Worm (Caenorhabditis elegans): ENCODE measurements around the gene bkip-1.

bkip-1 gene

ce11 chrII:14143838-14144268, 42.8 kb downstream of the bkip-1 start, which contains the start of gene W03H9.2 (continued):
- TF ChIP-seq skn-1 (tag; optimal IDR thresholded peaks at IDR 0.05) (no peak), daf-19 (GFP tag; conservative IDR thresholded peaks at IDR 0.05) (no peak), unc-130 (GFP tag; optimal IDR thresholded peaks at IDR 0.05) (peak; percentile 58), tag-97 (GFP tag; IDR thresholded peaks at IDR 0.05) (no peak), F44E2.7 (GFP tag; IDR thresholded peaks at IDR 0.05) (no peak), ama-1 (optimal IDR thresholded peaks at IDR 0.05) (no peak), ceh-62 (tag; optimal IDR thresholded peaks at IDR 0.05) (no peak), ctbp-1 (GFP tag; IDR thresholded peaks at IDR 0.05) (0 out of 2 replicates have a peak, but pooled peaks have one; percentile 40), zip-11 (GFP tag; IDR thresholded peaks at IDR 0.05) (no peak), mxl-3 (GFP tag; optimal IDR thresholded peaks at IDR 0.05) (peak; percentile 44), ceh-20 (GFP tag; IDR thresholded peaks at IDR 0.05) (no peak), lin-13 (GFP tag; optimal IDR thresholded peaks at IDR 0.05) (peak; percentile 18), mes-2 (tag; optimal IDR thresholded peaks at IDR 0.05; ENCODE audit: poor library complexity, severe bottlenecking) (peak; percentile 95), hmg-1.1 (GFP tag; IDR thresholded peaks at IDR 0.05) (peak; percentile 85), nhr-48 (tag; optimal IDR thresholded peaks at IDR 0.05) (peak; percentile 4), F49E8.2 (tag; optimal IDR thresholded peaks at IDR 0.05; ENCODE audit: borderline replicate concordance) (no peak), hlh-11 (tag; optimal IDR thresholded peaks at IDR 0.05) (peak; percentile 49), nhr-237 (tag; optimal IDR thresholded peaks at IDR 0.05) (no peak), Y75B8A.6 (GFP tag; IDR thresholded peaks at IDR 0.05) (no peak), ztf-11 (tag; optimal IDR thresholded peaks at IDR 0.05) (no peak), attf-4 (tag; optimal IDR thresholded peaks at IDR 0.05) (no peak), ces-1 (GFP tag; optimal IDR thresholded peaks at IDR 0.05) (no peak), Y5F2A.4 (GFP tag; optimal IDR thresholded peaks at IDR 0.05) (no peak), nhr-25 (tag; optimal IDR thresholded peaks at IDR 0.05; ENCODE audit: borderline replicate concordance, insufficient read depth) (no peak), madf-9 (GFP tag; conservative IDR thresholded peaks at IDR 0.05) (peak; percentile 50; the same call in 1 of the 2 replicates), D1046.2 (GFP tag; IDR thresholded peaks at IDR 0.05) (no peak), nhr-77 (tag; optimal IDR thresholded peaks at IDR 0.05) (peak; percentile 75), egl-27 (tag; optimal IDR thresholded peaks at IDR 0.05) (no peak), aha-1 (tag) (no peak), spr-1 (tag; optimal IDR thresholded peaks at IDR 0.05) (no peak), pqm-1 (tag; optimal IDR thresholded peaks at IDR 0.05) (no peak), nhr-111 (GFP tag; optimal IDR thresholded peaks at IDR 0.05) (peak; percentile 35), F26F4.8 (GFP tag; conservative IDR thresholded peaks at IDR 0.05) (no peak), mxl-2 (GFP tag; conservative IDR thresholded peaks at IDR 0.05) (no peak), Y48G9A.11 (GFP tag; IDR thresholded peaks at IDR 0.05) (no peak), sdz-12 (GFP tag; optimal IDR thresholded peaks at IDR 0.05) (peak; percentile 62), zip-2 (tag; optimal IDR thresholded peaks at IDR 0.05) (no peak), daf-12 (tag; optimal IDR thresholded peaks at IDR 0.05) (no peak), dmd-9 (GFP tag; IDR thresholded peaks at IDR 0.05) (peak; percentile 76), ceh-32 (tag; optimal IDR thresholded peaks at IDR 0.05; ENCODE audit: poor library complexity) (no peak), jun-1 (tag; optimal IDR thresholded peaks at IDR 0.05) (no peak), hif-1 (tag; optimal IDR thresholded peaks at IDR 0.05) (peak in 1 of 2 experiments; percentile 90), madf-5 (GFP tag; IDR thresholded peaks at IDR 0.05) (no peak), R02D3.7 (tag; optimal IDR thresholded peaks at IDR 0.05) (no peak), zag-1 (tag; optimal IDR thresholded peaks at IDR 0.05) (no peak), nhr-11 (tag; optimal IDR thresholded peaks at IDR 0.05) (no peak), ceh-82 (tag; optimal IDR thresholded peaks at IDR 0.05) (no peak), ceh-44 (GFP tag; IDR thresholded peaks at IDR 0.05) (peak; percentile 22; the same call in 1 of the 2 replicates), F10B5.3 (tag; optimal IDR thresholded peaks at IDR 0.05) (no peak), dmd-8 (GFP tag; IDR thresholded peaks at IDR 0.05) (no peak), dpl-1 (GFP tag; optimal IDR thresholded peaks at IDR 0.05) (peak; percentile 81), snpc-1.2 (GFP tag; IDR thresholded peaks at IDR 0.05) (no peak), nhr-6 (tag; optimal IDR thresholded peaks at IDR 0.05) (no peak)

Measured in whole organism, L4 larva.